Fruit fly (Drosophila melanogaster) whole organism, embryonic: ENCODE data around the gene CG11168.

Source experiments
- BEAF-32 ChIP-seq: fragments of 200-800 bp; sonication (Bioruptor generic); optimal IDR thresholded peaks from 3 replicates; lab custom pipeline; 2017; ENCODE audit warnings: missing biosample characterization, missing genetic modification characterization, mild to moderate bottlenecking, moderate library complexity, missing genetic modification reagents
- CG10654 ChIP-seq: fragments of 200-800 bp; sonication (Bioruptor generic); optimal IDR thresholded peaks from 2 replicates; lab custom pipeline; 2016; ENCODE audit warnings: missing biosample characterization, missing genetic modification characterization
- CG1233 ChIP-seq: fragments of 200-800 bp; sonication (Bioruptor generic); optimal IDR thresholded peaks from 4 replicates; lab custom pipeline; 2018; ENCODE audit warnings: missing biosample characterization, mild to moderate bottlenecking, missing genetic modification characterization
- CG12659 ChIP-seq: fragments of 200-800 bp; sonication (Bioruptor generic); optimal IDR thresholded peaks from 3 replicates; lab custom pipeline; 2017; ENCODE audit warnings: mild to moderate bottlenecking, missing biosample characterization, missing genetic modification reagents, missing genetic modification characterization
- CG14441 ChIP-seq: fragments of 200-800 bp; sonication (Bioruptor generic); IDR thresholded peaks from 2 replicates; pipeline ENCODE4 v1.3.6; 2022; ENCODE audit warnings: missing biosample characterization, missing genetic modification characterization
- CG15601 ChIP-seq: fragments of 200-800 bp; sonication (Bioruptor generic); optimal IDR thresholded peaks from 3 replicates; lab custom pipeline; 2019; ENCODE audit warnings: missing biosample characterization, mild to moderate bottlenecking, missing genetic modification characterization, moderate library complexity
- CG1603 ChIP-seq: fragments of 200-800 bp; sonication (Bioruptor generic); optimal IDR thresholded peaks from 2 replicates; lab custom pipeline; 2019; ENCODE audit warnings: missing biosample characterization, mild to moderate bottlenecking, missing genetic modification characterization, moderate library complexity
- CG17186 ChIP-seq: fragments of 200-800 bp; sonication (Bioruptor generic); optimal IDR thresholded peaks from 3 replicates; lab custom pipeline; 2017; ENCODE audit warnings: missing biosample characterization, missing genetic modification reagents, missing genetic modification characterization
- CG17912 ChIP-seq: fragments of 200-800 bp; sonication (Bioruptor generic); optimal IDR thresholded peaks from 2 replicates; lab custom pipeline; 2018; ENCODE audit warnings: missing biosample characterization, mild to moderate bottlenecking, missing genetic modification characterization
- CG18619 ChIP-seq: fragments of 200-800 bp; sonication (Bioruptor generic); optimal IDR thresholded peaks from 3 replicates; lab custom pipeline; 2017; ENCODE audit warnings: missing biosample characterization, mild to moderate bottlenecking, missing genetic modification characterization
- CG2116 ChIP-seq: fragments of 200-800 bp; sonication (Bioruptor generic); optimal IDR thresholded peaks from 3 replicates; lab custom pipeline; 2018; ENCODE audit warnings: missing biosample characterization, mild to moderate bottlenecking, missing genetic modification characterization
- CG2129 ChIP-seq: fragments of 200-800 bp; sonication (Bioruptor generic); IDR thresholded peaks from 2 replicates; pipeline ENCODE4 v1.3.6; 2022; ENCODE audit warnings: missing biosample characterization, missing genetic modification characterization; ENCODE audit not compliant: partially characterized antibody
- CG30020 ChIP-seq: fragments of 200-800 bp; optimal IDR thresholded peaks from 2 replicates; lab custom pipeline; 2019; ENCODE audit warnings: missing biosample characterization, mild to moderate bottlenecking, missing genetic modification characterization, moderate library complexity
- CG33213 ChIP-seq: fragments of 200-800 bp; sonication (Bioruptor generic); optimal IDR thresholded peaks from 3 replicates; lab custom pipeline; 2016; ENCODE audit warnings: missing biosample characterization, missing genetic modification characterization
- CG42726 ChIP-seq: fragments of 200-800 bp; sonication (Bioruptor generic); IDR thresholded peaks from 2 replicates; pipeline ENCODE4 v1.3.6; 2022; ENCODE audit warnings: missing biosample characterization, missing genetic modification characterization; ENCODE audit not compliant: partially characterized antibody
- CG8089 ChIP-seq: fragments of 200-800 bp; sonication (Bioruptor generic); optimal IDR thresholded peaks from 3 replicates; lab custom pipeline; 2016; ENCODE audit warnings: missing biosample characterization, missing genetic modification characterization
- Dbx ChIP-seq: fragments of 200-800 bp; sonication (Bioruptor generic); IDR thresholded peaks from 3 replicates; pipeline ENCODE4 v1.3.6; 2022; ENCODE audit warnings: missing biosample characterization, missing genetic modification characterization
- Dp ChIP-seq: fragments of 200-800 bp; sonication (Bioruptor generic); optimal IDR thresholded peaks from 2 replicates; lab custom pipeline; 2018; ENCODE audit warnings: missing biosample characterization, mild to moderate bottlenecking, missing genetic modification characterization, moderate library complexity
- E2f2 ChIP-seq: fragments of 200-800 bp; sonication (Bioruptor generic); IDR thresholded peaks from 2 replicates; pipeline ENCODE4 v1.3.6; 2022; ENCODE audit warnings: missing biosample characterization, missing genetic modification characterization
- Ets65A ChIP-seq: fragments of 200-800 bp; sonication (Bioruptor generic); peaks from one replicate; lab custom pipeline; 2016; ENCODE audit warnings: missing biosample characterization, missing genetic modification characterization
- GATAe ChIP-seq: fragments of 200-800 bp; sonication (Bioruptor generic); conservative IDR thresholded peaks from 2 replicates; pipeline ENCODE4 v1.3.6; 2022; ENCODE audit warnings: missing biosample characterization, missing genetic modification characterization
- MBD-R2 ChIP-seq: fragments of 200-800 bp; sonication (Bioruptor generic); IDR thresholded peaks from 2 replicates; pipeline ENCODE4 v1.3.6; 2022; ENCODE audit warnings: missing biosample characterization, missing genetic modification characterization
- Myb ChIP-seq: fragments of 200-800 bp; sonication (Bioruptor generic); optimal IDR thresholded peaks from 2 replicates; lab custom pipeline; 2016; ENCODE audit warnings: missing biosample characterization, missing genetic modification characterization
- NC2β ChIP-seq: fragments of 200-800 bp; sonication (Bioruptor generic); optimal IDR thresholded peaks from 2 replicates; lab custom pipeline; 2016; ENCODE audit warnings: missing biosample characterization, missing genetic modification characterization
- NfI ChIP-seq: fragments of 200-800 bp; sonication (Bioruptor generic); optimal IDR thresholded peaks from 3 replicates; lab custom pipeline; 2018; ENCODE audit warnings: missing biosample characterization, mild to moderate bottlenecking, missing genetic modification characterization, moderate library complexity
- Optix ChIP-seq: fragments of 200-800 bp; sonication (Bioruptor generic); IDR thresholded peaks from 3 replicates; pipeline ENCODE4 v1.3.6; 2022; ENCODE audit warnings: missing biosample characterization, missing genetic modification characterization
- Rx ChIP-seq: fragments of 200-800 bp; sonication (Bioruptor generic); IDR thresholded peaks from 2 replicates; pipeline ENCODE4 v1.3.6; 2022; ENCODE audit warnings: missing biosample characterization, missing genetic modification characterization
- Spps ChIP-seq: fragments of 200-800 bp; sonication (Bioruptor generic); optimal IDR thresholded peaks from 2 replicates; lab custom pipeline; 2018; ENCODE audit warnings: missing biosample characterization, mild to moderate bottlenecking, missing genetic modification characterization
- Tbp ChIP-seq: fragments of >200 bp; optimal IDR thresholded peaks from 2 replicates; lab custom pipeline; 2018; ENCODE audit warnings: missing biosample characterization, missing genetic modification characterization
- amos ChIP-seq: fragments of 200-800 bp; sonication (Bioruptor generic); IDR thresholded peaks from 2 replicates; pipeline ENCODE4 v1.3.6; 2022; ENCODE audit warnings: missing biosample characterization, missing genetic modification characterization; ENCODE audit not compliant: partially characterized antibody
- cg ChIP-seq: fragments of 200-800 bp; sonication (Bioruptor generic); optimal IDR thresholded peaks from 3 replicates; lab custom pipeline; 2019; ENCODE audit warnings: missing biosample characterization, mild to moderate bottlenecking, missing genetic modification characterization, moderate library complexity
- dpn ChIP-seq, 2 experiments: fragments of 200-800 bp; sonication (Bioruptor generic); optimal IDR thresholded peaks; 3 replicates each; lab custom pipeline; 2016; ENCODE audit warnings: missing biosample characterization in 2 of 2, missing genetic modification characterization in 2 of 2
- ewg ChIP-seq: fragments of 200-800 bp; sonication (Bioruptor generic); optimal IDR thresholded peaks from 3 replicates; lab custom pipeline; 2017; ENCODE audit warnings: mild to moderate bottlenecking, missing biosample characterization, missing genetic modification reagents, missing genetic modification characterization
- gce ChIP-seq: fragments of 200-800 bp; sonication (Bioruptor generic); IDR thresholded peaks from 3 replicates; pipeline ENCODE4 v1.3.6; 2022; ENCODE audit warnings: missing biosample characterization, missing genetic modification characterization
- gsb-n ChIP-seq: fragments of 200-800 bp; sonication (Bioruptor generic); optimal IDR thresholded peaks from 3 replicates; lab custom pipeline; 2018; ENCODE audit warnings: missing biosample characterization, mild to moderate bottlenecking, missing genetic modification characterization
- ken ChIP-seq: fragments of 200-800 bp; sonication (Bioruptor generic); IDR thresholded peaks from 3 replicates; pipeline ENCODE4 v1.3.6; 2022; ENCODE audit warnings: missing biosample characterization, missing genetic modification characterization
- kni ChIP-seq: fragments of 200-800 bp; sonication (Bioruptor generic); optimal IDR thresholded peaks from 3 replicates; lab custom pipeline; 2017; ENCODE audit warnings: mild to moderate bottlenecking, missing biosample characterization, missing genetic modification reagents, missing genetic modification characterization
- lbe ChIP-seq: fragments of 200-800 bp; sonication (Bioruptor generic); optimal IDR thresholded peaks from 2 replicates; lab custom pipeline; 2016; ENCODE audit warnings: missing biosample characterization, mild to moderate bottlenecking, missing genetic modification characterization
- nerfin-1 ChIP-seq: fragments of 200-800 bp; sonication (Bioruptor generic); optimal IDR thresholded peaks from 3 replicates; lab custom pipeline; 2019; ENCODE audit warnings: missing biosample characterization, mild to moderate bottlenecking, missing genetic modification characterization, moderate library complexity
- nerfin-2 ChIP-seq: fragments of 200-800 bp; sonication (Bioruptor generic); IDR thresholded peaks from 2 replicates; pipeline ENCODE4 v1.3.6; 2022; ENCODE audit warnings: missing biosample characterization, missing genetic modification characterization; ENCODE audit not compliant: partially characterized antibody
- pb ChIP-seq: fragments of 200-800 bp; sonication (Bioruptor generic); optimal IDR thresholded peaks from 3 replicates; lab custom pipeline; 2016; ENCODE audit warnings: missing biosample characterization, missing genetic modification characterization
- repo ChIP-seq: fragments of 200-800 bp; sonication (Bioruptor generic); optimal IDR thresholded peaks from 2 replicates; lab custom pipeline; 2016; ENCODE audit warnings: missing biosample characterization, missing genetic modification characterization
- run ChIP-seq: fragments of 200-800 bp; sonication (Bioruptor generic); optimal IDR thresholded peaks from 3 replicates; lab custom pipeline; 2018; ENCODE audit warnings: missing biosample characterization, mild to moderate bottlenecking, missing genetic modification characterization
- sc ChIP-seq, 3 experiments: fragments of >200 bp in 2 of 3; fragments of 200-800 bp in 1 of 3; sonication (Bioruptor generic) in 1 of 3; optimal IDR thresholded peaks; 2 replicates in 2 of 3; 3 replicates in 1 of 3; lab custom pipeline; 2017; ENCODE audit warnings: mild to moderate bottlenecking in 1 of 3, missing biosample characterization in 1 of 3, missing genetic modification characterization in 1 of 3, missing genetic modification reagents in 1 of 3
- sens ChIP-seq: fragments of 200-800 bp; sonication (Bioruptor generic); peaks from one replicate; lab custom pipeline; 2016; ENCODE audit warnings: missing biosample characterization, missing genetic modification characterization
- sob ChIP-seq: fragments of 200-800 bp; sonication (Bioruptor generic); IDR thresholded peaks from 2 replicates; pipeline ENCODE4 v1.3.6; 2022; ENCODE audit warnings: missing biosample characterization, missing genetic modification characterization
- tna ChIP-seq: fragments of 200-800 bp; sonication (Bioruptor generic); IDR thresholded peaks from 2 replicates; pipeline ENCODE4 v1.3.6; 2022; ENCODE audit warnings: missing biosample characterization, missing genetic modification characterization; ENCODE audit not compliant: partially characterized antibody
- wek ChIP-seq: fragments of 200-800 bp; sonication (Bioruptor generic); optimal IDR thresholded peaks from 3 replicates; lab custom pipeline; 2018; ENCODE audit warnings: missing biosample characterization, mild to moderate bottlenecking, missing genetic modification characterization, moderate library complexity

The CG11168 gene

dm6 chr3R:24870389-24871048 lies 47.4 kb upstream of the CG11168 start, which contains the start of gene CycB3 (continued):
- TF ChIP-seq gce (GFP tag; lab: Robert Waterston, UW): peak; percentile 39; the same call in 1 of the 3 replicates
- no peak for TF ChIP-seq CG14441 (GFP tag; lab: Robert Waterston, UW)
- TF ChIP-seq lbe (GFP tag; lab: Kevin White, UChicago): no peak
- peak; percentile 55 for TF ChIP-seq kni (GFP tag; lab: Kevin White, UChicago)
- TF ChIP-seq Ets65A: peak; percentile 9
- peak; percentile 100 for TF ChIP-seq wek (GFP tag; lab: Kevin White, UChicago)
- no peak for TF ChIP-seq Rx (GFP tag; lab: Robert Waterston, UW)
- TF ChIP-seq CG2129 (GFP tag; lab: Robert Waterston, UW): no peak
- peak; percentile 100 for TF ChIP-seq E2f2 (GFP tag; lab: Robert Waterston, UW)
- no peak for TF ChIP-seq sc (optimal IDR thresholded peaks at IDR 0.05; lab: Kevin White, UChicago)
- no peak for TF ChIP-seq sc (GFP tag; optimal IDR thresholded peaks at IDR 0.05; lab: Kevin White, UChicago)
- TF ChIP-seq sens (GFP tag; lab: Kevin White, UChicago): peak; percentile 75
- peak; percentile 89 for TF ChIP-seq CG17186 (GFP tag; lab: Kevin White, UChicago)
- peak; percentile 30 for TF ChIP-seq Spps
- peak; percentile 17 for TF ChIP-seq Tbp (GFP tag; lab: Kevin White, UChicago)
- TF ChIP-seq Optix: no peak
- peak; percentile 4 for TF ChIP-seq CG15601
- TF ChIP-seq CG10654 (GFP tag; lab: Kevin White, UChicago): no peak
- TF ChIP-seq NC2β (GFP tag; lab: Kevin White, UChicago): peak; percentile 51
- TF ChIP-seq run (tag; lab: Kevin White, UChicago): no peak
- no peak for TF ChIP-seq GATAe (GFP tag; lab: Robert Waterston, UW)
- peak; percentile 11 for TF ChIP-seq gsb-n (tag; lab: Kevin White, UChicago)
- peak; percentile 91 for TF ChIP-seq CG1603 (tag; lab: Kevin White, UChicago)
- TF ChIP-seq ken (GFP tag; lab: Robert Waterston, UW): 0 out of 3 replicates have a peak, but pooled peaks have one; percentile 9
- TF ChIP-seq nerfin-1 (tag; lab: Kevin White, UChicago): peak; percentile 40
- 0 out of 2 replicates have a peak, but pooled peaks have one; percentile 19 for TF ChIP-seq nerfin-2 (GFP tag; lab: Robert Waterston, UW)
- TF ChIP-seq Dp (GFP tag; lab: Kevin White, UChicago): peak; percentile 99
- TF ChIP-seq Myb (GFP tag; lab: Kevin White, UChicago): peak; percentile 93
- peak; percentile 11 for TF ChIP-seq CG1233 (GFP tag; lab: Kevin White, UChicago)
- TF ChIP-seq CG42726: 0 out of 2 replicates have a peak, but pooled peaks have one; percentile 6
- TF ChIP-seq repo (GFP tag; lab: Kevin White, UChicago): peak; percentile 25
- peak in 1 of 2 experiments; percentile 2 for TF ChIP-seq dpn (GFP tag; optimal IDR thresholded peaks at IDR 0.05; lab: Kevin White, UChicago)
- TF ChIP-seq NfI: peak; percentile 46
- no peak for TF ChIP-seq CG8089 (GFP tag; lab: Kevin White, UChicago)
- peak; percentile 99 for TF ChIP-seq CG2116 (GFP tag; lab: Kevin White, UChicago)
- TF ChIP-seq CG30020 (tag; lab: Kevin White, UChicago): peak; percentile 8
- TF ChIP-seq BEAF-32 (GFP tag; lab: Kevin White, UChicago): peak; percentile 56
- TF ChIP-seq CG17912 (GFP tag; lab: Kevin White, UChicago): peak; percentile 69
- TF ChIP-seq tna: 0 out of 2 replicates have a peak, but pooled peaks have one; percentile 30
- TF ChIP-seq amos (GFP tag; lab: Robert Waterston, UW): peak; percentile 43; the same call in 1 of the 2 replicates
- TF ChIP-seq sob (GFP tag; lab: Robert Waterston, UW): peak; percentile 19; the same call in 1 of the 2 replicates
- TF ChIP-seq Dbx (GFP tag; lab: Robert Waterston, UW): 0 out of 3 replicates have a peak, but pooled peaks have one; percentile 13
- peak; percentile 1 for TF ChIP-seq cg (GFP tag; lab: Kevin White, UChicago)
- peak; percentile 22 for TF ChIP-seq ewg (GFP tag; lab: Kevin White, UChicago)
- TF ChIP-seq CG12659 (GFP tag; lab: Kevin White, UChicago): peak; percentile 51
- peak; percentile 26 for TF ChIP-seq CG18619
- TF ChIP-seq pb (GFP tag; lab: Kevin White, UChicago): no peak
- TF ChIP-seq MBD-R2: peak; percentile 68
- peak; percentile 63 for TF ChIP-seq CG33213 (GFP tag; lab: Kevin White, UChicago)
